Fruit fly (Drosophila melanogaster) Kc167 (cell line): ENCODE results near the gene Cchl.

Experiments used
- Sin3A ChIP-seq: fragments of >200 bp; optimal IDR thresholded peaks from 2 replicates; lab custom pipeline; 2018; ENCODE audit warnings: missing external identifiers
- psq ChIP-seq: fragments of >200 bp; optimal IDR thresholded peaks from 2 replicates; lab custom pipeline; 2017; ENCODE audit warnings: missing external identifiers
- ttk ChIP-seq: sonication (Bioruptor generic); optimal IDR thresholded peaks from 2 replicates; lab custom pipeline; 2017; ENCODE audit warnings: missing external identifiers

dm6 chr3R:22057083-22057482, 29.8 kb upstream of the Cchl start:
- TF ChIP-seq psq (lab: Kevin White, UChicago): no peak
- TF ChIP-seq ttk: no peak
- no peak for TF ChIP-seq Sin3A (lab: Kevin White, UChicago)
